Worm (Caenorhabditis elegans): ENCODE measurements around the gene Y97E10AR.2.

The Y97E10AR.2 gene

DNA sequence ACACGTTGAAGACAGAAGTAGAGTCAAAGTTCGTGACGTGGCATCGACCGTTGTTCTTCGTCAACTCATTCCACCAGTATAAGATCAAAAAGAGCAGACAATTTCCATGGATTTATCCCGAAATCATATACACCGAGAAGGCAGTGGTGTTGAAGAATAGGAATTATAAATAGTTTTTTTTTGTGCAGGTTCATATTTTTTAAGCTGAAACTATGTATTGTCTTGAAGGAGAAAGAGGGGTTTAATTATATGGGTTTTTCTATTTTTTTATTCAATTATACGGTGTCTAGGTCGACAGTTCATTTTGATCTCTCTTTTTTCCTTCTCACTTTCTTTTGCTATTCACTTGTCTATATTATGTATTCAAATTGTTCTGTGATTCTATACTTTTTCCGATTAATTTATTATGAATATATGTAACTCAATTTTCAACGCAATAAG lies 43.1 kb downstream of the Y97E10AR.2 start (continued):
- TF ChIP-seq xbp-1 (tag; optimal IDR thresholded peaks at IDR 0.05) (no peak), nhr-47 (tag; optimal IDR thresholded peaks at IDR 0.05) (peak; percentile 28), egl-27 (tag; optimal IDR thresholded peaks at IDR 0.05) (no peak), egl-13 (tag; optimal IDR thresholded peaks at IDR 0.05) (no peak), mab-9 (GFP tag; IDR thresholded peaks at IDR 0.05) (no peak), hpl-2 (GFP tag; optimal IDR thresholded peaks at IDR 0.05) (no peak), hlh-4 (tag; optimal IDR thresholded peaks at IDR 0.05) (no peak), ceh-63 (GFP tag; optimal IDR thresholded peaks at IDR 0.05) (no peak), mep-1 (tag; optimal IDR thresholded peaks at IDR 0.05) (peak; percentile 40), pag-3 (tag; optimal IDR thresholded peaks at IDR 0.05; ENCODE audit: borderline replicate concordance, insufficient read depth) (no peak), snu-23 (GFP tag; optimal IDR thresholded peaks at IDR 0.05) (peak; percentile 46), nhr-28 (tag; optimal IDR thresholded peaks at IDR 0.05) (no peak), tbx-2 (tag; optimal IDR thresholded peaks at IDR 0.05) (no peak), efl-1 (optimal IDR thresholded peaks at IDR 0.05) (no peak), efl-1 (GFP tag; optimal IDR thresholded peaks at IDR 0.05 in 1 of 2) (no peak), unc-98 (GFP tag; IDR thresholded peaks at IDR 0.05) (no peak), nhr-19 (GFP tag; conservative IDR thresholded peaks at IDR 0.05) (peak; percentile 13), ceh-82 (tag; optimal IDR thresholded peaks at IDR 0.05) (no peak), tlp-1 (tag; optimal IDR thresholded peaks at IDR 0.05) (no peak), lin-15B (tag; optimal IDR thresholded peaks at IDR 0.05) (no peak), fkh-8 (tag; optimal IDR thresholded peaks at IDR 0.05) (no peak), C04F5.9 (tag; optimal IDR thresholded peaks at IDR 0.05) (no peak), Y116A8C.19 (tag; optimal IDR thresholded peaks at IDR 0.05; ENCODE audit: borderline replicate concordance) (no peak), jun-1 (tag; optimal IDR thresholded peaks at IDR 0.05) (no peak), nhr-76 (tag; optimal IDR thresholded peaks at IDR 0.05) (no peak), vab-15 (tag; optimal IDR thresholded peaks at IDR 0.05) (no peak), ceh-90 (tag; optimal IDR thresholded peaks at IDR 0.05) (no peak), dpl-1 (GFP tag; optimal IDR thresholded peaks at IDR 0.05) (no peak), skn-1 (tag; optimal IDR thresholded peaks at IDR 0.05) (no peak), aha-1 (tag; optimal IDR thresholded peaks at IDR 0.05) (no peak), zip-4 (GFP tag; optimal IDR thresholded peaks at IDR 0.05) (no peak), fkh-10 (GFP tag; optimal IDR thresholded peaks at IDR 0.05) (no peak), sptf-1 (tag; optimal IDR thresholded peaks at IDR 0.05) (no peak), ama-1 (optimal IDR thresholded peaks at IDR 0.05) (no peak)

DNA sequence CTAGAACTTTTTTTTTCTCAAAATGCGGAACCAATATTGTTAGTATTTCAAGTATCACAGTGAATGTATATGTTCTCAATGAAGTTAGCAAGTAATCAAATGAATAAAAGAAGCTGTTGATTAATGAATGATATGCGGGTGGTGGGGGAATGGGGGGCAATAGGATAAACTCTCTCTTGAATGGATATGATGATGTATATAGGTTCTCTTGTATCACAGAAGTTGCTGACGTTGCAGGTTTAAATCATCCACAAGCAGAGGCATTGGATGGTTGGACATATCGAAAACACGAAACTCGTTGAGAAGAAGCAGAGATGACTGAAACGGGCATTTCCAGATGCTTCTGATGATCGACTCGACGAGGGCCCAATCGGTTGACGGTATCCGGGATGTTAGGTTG lies 43.6 kb downstream of the Y97E10AR.2 start:
- TF ChIP-seq efl-1 (optimal IDR thresholded peaks at IDR 0.05) (no peak), efl-1 (GFP tag; optimal IDR thresholded peaks at IDR 0.05 in 1 of 2) (peak in 1 of 2 experiments; percentile 68), ces-1 (GFP tag; optimal IDR thresholded peaks at IDR 0.05) (no peak), ceh-8 (GFP tag; optimal IDR thresholded peaks at IDR 0.05) (no peak), nhr-85 (tag) (peak; percentile 6), lin-14 (GFP tag; optimal IDR thresholded peaks at IDR 0.05) (peak; percentile 8)

DNA sequence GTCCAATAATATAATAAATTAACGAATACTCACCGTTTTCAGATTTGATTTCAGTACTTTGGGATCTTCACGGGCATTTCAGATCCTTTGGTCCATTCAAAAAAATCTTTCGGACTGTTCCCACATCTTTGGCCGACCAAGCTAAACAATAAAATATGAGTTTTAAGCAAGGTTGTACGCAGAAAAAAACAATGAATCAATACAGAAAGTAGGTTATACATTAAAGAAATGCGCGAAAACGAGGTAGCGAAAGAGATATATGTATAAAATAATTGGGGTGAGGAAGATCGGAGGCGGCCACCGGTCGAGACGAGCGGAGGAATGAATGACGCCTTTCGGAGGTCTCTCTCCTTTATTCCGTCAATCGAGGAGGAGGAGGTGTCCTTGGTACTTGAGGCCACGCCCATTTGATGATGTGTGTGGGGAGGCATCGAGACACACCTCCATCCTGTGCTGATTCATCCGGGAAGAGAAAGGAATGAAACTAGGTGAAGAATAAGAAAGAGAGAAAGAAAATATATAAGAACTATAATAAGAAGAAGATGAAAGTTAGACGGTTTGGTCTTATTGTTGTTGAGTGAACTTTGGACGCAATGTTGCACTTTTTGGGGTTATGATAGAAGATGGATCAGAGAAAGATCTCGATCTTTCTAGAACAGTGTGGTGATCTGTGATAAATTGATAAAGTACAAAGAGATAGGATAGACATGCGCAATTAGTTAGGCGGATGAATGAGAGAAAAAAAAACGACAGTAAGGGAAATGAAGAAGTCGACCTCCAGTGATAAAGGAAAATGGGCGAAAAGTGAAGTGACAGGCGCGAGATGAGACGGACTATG lies 44.5 kb downstream of the Y97E10AR.2 start:
- peak; percentile 46 for TF ChIP-seq snu-23 (GFP tag; optimal IDR thresholded peaks at IDR 0.05)
- peak; percentile 56 for TF ChIP-seq nhr-19 (GFP tag; conservative IDR thresholded peaks at IDR 0.05)
- TF ChIP-seq unc-130 (tag; optimal IDR thresholded peaks at IDR 0.05), result peak; percentile 3
- no peak for TF ChIP-seq nhr-84 (tag; optimal IDR thresholded peaks at IDR 0.05)
- peak; percentile 30 for TF ChIP-seq tbx-2 (tag; optimal IDR thresholded peaks at IDR 0.05)
- peak; percentile 98 for TF ChIP-seq blmp-1 (tag; optimal IDR thresholded peaks at IDR 0.05)
- TF ChIP-seq nhr-85 (tag), result peak; percentile 84
- TF ChIP-seq lin-35 (GFP tag; optimal IDR thresholded peaks at IDR 0.05), result peak in 1 of 2 experiments; percentile 10
- TF ChIP-seq ama-1 (optimal IDR thresholded peaks at IDR 0.05), result peak; percentile 78
- TF ChIP-seq elt-3 (tag; optimal IDR thresholded peaks at IDR 0.05), result peak; percentile 22 to 94 (median 76)
- no peak for TF ChIP-seq pax-3 (tag; optimal IDR thresholded peaks at IDR 0.05)
- TF ChIP-seq mep-1 (tag; optimal IDR thresholded peaks at IDR 0.05), result peak; percentile 32
- no peak for TF ChIP-seq mdl-1 (tag; optimal IDR thresholded peaks at IDR 0.05)
- peak; percentile 66 for TF ChIP-seq nhr-20 (tag; optimal IDR thresholded peaks at IDR 0.05)
- TF ChIP-seq lin-14 (GFP tag; optimal IDR thresholded peaks at IDR 0.05), result peak; percentile 61
- no peak for TF ChIP-seq unc-98 (GFP tag; IDR thresholded peaks at IDR 0.05)
- TF ChIP-seq nhr-71 (tag; optimal IDR thresholded peaks at IDR 0.05), result peak; percentile 54
- no peak for TF ChIP-seq swsn-7 (tag; optimal IDR thresholded peaks at IDR 0.05)
- TF ChIP-seq C16A3.4 (tag; optimal IDR thresholded peaks at IDR 0.05), result peak; percentile 4
